Fruit fly (Drosophila melanogaster) whole organism, embryonic: ENCODE results near the gene CG4297.

Experiments used
- ATbp ChIP-seq: fragments of 200-800 bp; sonication (Bioruptor generic); optimal IDR thresholded peaks from 2 replicates; lab custom pipeline; 2017; ENCODE audit warnings: missing biosample characterization, mild to moderate bottlenecking, missing genetic modification characterization, missing genetic modification reagents
- Atf-2 ChIP-seq: fragments of 200-800 bp; sonication (Bioruptor generic); optimal IDR thresholded peaks from 2 replicates; lab custom pipeline; 2016; ENCODE audit warnings: missing biosample characterization, missing genetic modification characterization
- Bteb2 ChIP-seq: fragments of 200-800 bp; sonication (Bioruptor generic); optimal IDR thresholded peaks from 2 replicates; lab custom pipeline; 2016; ENCODE audit warnings: missing biosample characterization, missing genetic modification characterization
- CG10321 ChIP-seq: fragments of 200-800 bp; sonication (Bioruptor generic); IDR thresholded peaks from 2 replicates; pipeline ENCODE4 v1.3.6; 2022; ENCODE audit warnings: missing biosample characterization, missing genetic modification characterization
- CG10979 ChIP-seq: fragments of 200-800 bp; sonication (Bioruptor generic); optimal IDR thresholded peaks from 2 replicates; lab custom pipeline; 2018; ENCODE audit warnings: missing biosample characterization, mild to moderate bottlenecking, missing genetic modification characterization, moderate library complexity
- CG12219 ChIP-seq: fragments of 200-800 bp; sonication (Bioruptor generic); optimal IDR thresholded peaks from 3 replicates; lab custom pipeline; 2018; ENCODE audit warnings: missing biosample characterization, mild to moderate bottlenecking, missing genetic modification characterization
- CG13296 ChIP-seq: fragments of 200-800 bp; sonication (Bioruptor generic); optimal IDR thresholded peaks from 3 replicates; lab custom pipeline; 2018; ENCODE audit warnings: missing biosample characterization, mild to moderate bottlenecking, missing genetic modification characterization
- CG14014 ChIP-seq: fragments of 200-800 bp; sonication (Bioruptor generic); IDR thresholded peaks from 2 replicates; pipeline ENCODE4 v1.3.6; 2022; ENCODE audit warnings: missing biosample characterization, missing genetic modification characterization
- CG17829 ChIP-seq: fragments of 200-800 bp; optimal IDR thresholded peaks from 2 replicates; lab custom pipeline; 2019; ENCODE audit warnings: missing biosample characterization, mild to moderate bottlenecking, missing genetic modification characterization, moderate library complexity
- CG2889 ChIP-seq: fragments of 200-800 bp; sonication (Bioruptor generic); IDR thresholded peaks from 3 replicates; pipeline ENCODE4 v1.3.6; 2022; ENCODE audit warnings: missing biosample characterization, missing genetic modification characterization
- CG30020 ChIP-seq: fragments of 200-800 bp; optimal IDR thresholded peaks from 2 replicates; lab custom pipeline; 2019; ENCODE audit warnings: missing biosample characterization, mild to moderate bottlenecking, missing genetic modification characterization, moderate library complexity
- CG33557 ChIP-seq: fragments of 200-800 bp; sonication (Bioruptor generic); optimal IDR thresholded peaks from 2 replicates; lab custom pipeline; 2019; ENCODE audit warnings: missing biosample characterization, mild to moderate bottlenecking, missing genetic modification characterization, moderate library complexity
- CG4328 ChIP-seq: fragments of 200-800 bp; sonication (Bioruptor generic); optimal IDR thresholded peaks from 3 replicates; lab custom pipeline; 2017; ENCODE audit warnings: missing biosample characterization, missing genetic modification reagents, missing genetic modification characterization
- CG4730 ChIP-seq: fragments of 200-800 bp; sonication (Bioruptor generic); IDR thresholded peaks from 2 replicates; pipeline ENCODE4 v1.3.6; 2022; ENCODE audit warnings: missing biosample characterization, missing genetic modification characterization
- CG7839 ChIP-seq: fragments of 200-800 bp; sonication (Bioruptor generic); optimal IDR thresholded peaks from 3 replicates; lab custom pipeline; 2018; ENCODE audit warnings: missing biosample characterization, mild to moderate bottlenecking, missing genetic modification characterization, moderate library complexity
- CG7928 ChIP-seq: fragments of 200-800 bp; sonication (Bioruptor generic); optimal IDR thresholded peaks from 2 replicates; lab custom pipeline; 2017; ENCODE audit warnings: missing biosample characterization, mild to moderate bottlenecking, missing genetic modification characterization
- CG8924 ChIP-seq: fragments of 200-800 bp; optimal IDR thresholded peaks from 3 replicates; lab custom pipeline; 2019; ENCODE audit warnings: missing biosample characterization, mild to moderate bottlenecking, missing genetic modification characterization, moderate library complexity
- CG9932 ChIP-seq: fragments of 200-800 bp; sonication (Bioruptor generic); IDR thresholded peaks from 2 replicates; pipeline ENCODE4 v1.3.6; 2022; ENCODE audit warnings: missing biosample characterization, missing genetic modification characterization
- Dad ChIP-seq: fragments of 200-800 bp; sonication (Bioruptor generic); optimal IDR thresholded peaks from 3 replicates; lab custom pipeline; 2016; ENCODE audit warnings: missing biosample characterization, missing genetic modification characterization
- Dip3 ChIP-seq: fragments of 200-800 bp; sonication (Bioruptor generic); optimal IDR thresholded peaks from 3 replicates; lab custom pipeline; 2016; ENCODE audit warnings: missing biosample characterization, missing genetic modification characterization
- E2f2 ChIP-seq: fragments of 200-800 bp; sonication (Bioruptor generic); IDR thresholded peaks from 2 replicates; pipeline ENCODE4 v1.3.6; 2022; ENCODE audit warnings: missing biosample characterization, missing genetic modification characterization
- Elba2 ChIP-seq: fragments of 200-800 bp; sonication (Bioruptor generic); optimal IDR thresholded peaks from 3 replicates; lab custom pipeline; 2016; ENCODE audit warnings: missing biosample characterization, missing genetic modification characterization
- HLH4C ChIP-seq: fragments of 200-800 bp; sonication (Bioruptor generic); IDR thresholded peaks from 3 replicates; pipeline ENCODE4 v1.3.6; 2022; ENCODE audit warnings: missing biosample characterization, missing genetic modification characterization; ENCODE audit not compliant: partially characterized antibody
- Hey ChIP-seq: fragments of 200-800 bp; sonication (Bioruptor generic); optimal IDR thresholded peaks from 3 replicates; lab custom pipeline; 2018; ENCODE audit warnings: missing biosample characterization, mild to moderate bottlenecking, missing genetic modification characterization
- Hmr ChIP-seq: fragments of 200-800 bp; sonication (Bioruptor generic); optimal IDR thresholded peaks from 3 replicates; lab custom pipeline; 2017; ENCODE audit warnings: mild to moderate bottlenecking, missing biosample characterization, missing genetic modification reagents, missing genetic modification characterization
- Hmx ChIP-seq: fragments of 200-800 bp; sonication (Bioruptor generic); optimal IDR thresholded peaks from 2 replicates; lab custom pipeline; 2016; ENCODE audit warnings: missing biosample characterization, missing genetic modification characterization
- Hr39 ChIP-seq: fragments of >200 bp; optimal IDR thresholded peaks from 2 replicates; lab custom pipeline; 2017
- Lim3 ChIP-seq: fragments of 200-800 bp; sonication (Bioruptor generic); IDR thresholded peaks from 2 replicates; pipeline ENCODE4 v1.3.6; 2022; ENCODE audit warnings: missing biosample characterization, missing genetic modification characterization
- Med ChIP-seq: fragments of 200-800 bp; sonication (Bioruptor generic); peaks from one replicate; lab custom pipeline; 2016; ENCODE audit warnings: missing biosample characterization, missing genetic modification characterization, mild to moderate bottlenecking, inconsistent platforms, moderate library complexity
- Mes4 ChIP-seq: fragments of 200-800 bp; sonication (Bioruptor generic); optimal IDR thresholded peaks from 2 replicates; lab custom pipeline; 2016; ENCODE audit warnings: missing biosample characterization, missing genetic modification characterization
- Ptx1 ChIP-seq: fragments of 200-800 bp; sonication (Bioruptor generic); IDR thresholded peaks from 2 replicates; pipeline ENCODE4 v1.3.6; 2022; ENCODE audit warnings: missing biosample characterization, missing genetic modification characterization
- Sox100B ChIP-seq: fragments of 200-800 bp; sonication (Bioruptor generic); optimal IDR thresholded peaks from 3 replicates; lab custom pipeline; 2018; ENCODE audit warnings: missing biosample characterization, mild to moderate bottlenecking, missing genetic modification characterization
- Tbp ChIP-seq: fragments of >200 bp; optimal IDR thresholded peaks from 2 replicates; lab custom pipeline; 2018; ENCODE audit warnings: missing biosample characterization, missing genetic modification characterization
- bab2 ChIP-seq: fragments of 200-800 bp; sonication (Bioruptor generic); optimal IDR thresholded peaks from 2 replicates; lab custom pipeline; 2016; ENCODE audit warnings: missing biosample characterization, missing genetic modification characterization
- bowl ChIP-seq: fragments of 200-800 bp; sonication (Bioruptor generic); IDR thresholded peaks from 2 replicates; pipeline ENCODE4 v1.3.6; 2022; ENCODE audit warnings: missing biosample characterization, missing genetic modification characterization
- br ChIP-seq: fragments of >200 bp; optimal IDR thresholded peaks from 2 replicates; lab custom pipeline; 2017
- bsh ChIP-seq, 2 experiments: fragments of 200-800 bp; sonication (Bioruptor generic); optimal IDR thresholded peaks; 2 replicates each; lab custom pipeline; 2017 to 2018; ENCODE audit warnings: mild to moderate bottlenecking in 2 of 2, missing biosample characterization in 2 of 2, missing genetic modification characterization in 2 of 2, moderate library complexity in 1 of 2
- chm ChIP-seq: fragments of 200-800 bp; sonication (Bioruptor generic); IDR thresholded peaks from 2 replicates; pipeline ENCODE4 v1.3.6; 2022; ENCODE audit warnings: missing biosample characterization, missing genetic modification characterization
- dimm ChIP-seq: fragments of 200-800 bp; sonication (Bioruptor generic); IDR thresholded peaks from 2 replicates; pipeline ENCODE4 v1.3.6; 2022; ENCODE audit warnings: missing biosample characterization, missing genetic modification characterization
- ewg ChIP-seq: fragments of 200-800 bp; sonication (Bioruptor generic); optimal IDR thresholded peaks from 3 replicates; lab custom pipeline; 2017; ENCODE audit warnings: mild to moderate bottlenecking, missing biosample characterization, missing genetic modification reagents, missing genetic modification characterization
- fd96Cb ChIP-seq: fragments of 200-800 bp; sonication (Bioruptor generic); optimal IDR thresholded peaks from 2 replicates; lab custom pipeline; 2018; ENCODE audit warnings: missing biosample characterization, mild to moderate bottlenecking, missing genetic modification characterization, moderate library complexity
- inv ChIP-seq: fragments of 200-800 bp; sonication (Bioruptor generic); IDR thresholded peaks from 2 replicates; pipeline ENCODE4 v1.3.6; 2022; ENCODE audit warnings: missing biosample characterization, missing genetic modification characterization; ENCODE audit not compliant: partially characterized antibody
- p53 ChIP-seq: fragments of 200-800 bp; sonication (Bioruptor generic); optimal IDR thresholded peaks from 2 replicates; lab custom pipeline; 2016; ENCODE audit warnings: missing biosample characterization, missing genetic modification characterization
- sd ChIP-seq: fragments of 200-800 bp; sonication (Bioruptor generic); optimal IDR thresholded peaks from 3 replicates; lab custom pipeline; 2018; ENCODE audit warnings: missing biosample characterization, mild to moderate bottlenecking, missing genetic modification characterization, moderate library complexity
- stwl ChIP-seq: fragments of 200-800 bp; sonication (Bioruptor generic); optimal IDR thresholded peaks from 3 replicates; lab custom pipeline; 2018; ENCODE audit warnings: missing biosample characterization, mild to moderate bottlenecking, missing genetic modification characterization, moderate library complexity
- tx ChIP-seq: fragments of 200-800 bp; sonication (Bioruptor generic); optimal IDR thresholded peaks from 2 replicates; lab custom pipeline; 2016; ENCODE audit warnings: missing biosample characterization, missing genetic modification characterization
- unc-4 ChIP-seq: fragments of 200-800 bp; sonication (Bioruptor generic); IDR thresholded peaks from 2 replicates; pipeline ENCODE4 v1.3.6; 2022; ENCODE audit warnings: missing biosample characterization, missing genetic modification characterization; ENCODE audit not compliant: partially characterized antibody
- wek ChIP-seq: fragments of 200-800 bp; sonication (Bioruptor generic); optimal IDR thresholded peaks from 3 replicates; lab custom pipeline; 2018; ENCODE audit warnings: missing biosample characterization, mild to moderate bottlenecking, missing genetic modification characterization, moderate library complexity
- wor ChIP-seq: fragments of 200-800 bp; sonication (Bioruptor generic); IDR thresholded peaks from 2 replicates; pipeline ENCODE4 v1.3.6; 2022; ENCODE audit warnings: missing biosample characterization, missing genetic modification characterization

Gene CG4297

dm6 chr2L:430820-431628, 41.0 kb downstream of the CG4297 start, which contains the start of gene ex (continued):
- TF ChIP-seq Elba2 (GFP tag; lab: Kevin White, UChicago) (peak; percentile 34), ewg (GFP tag; lab: Kevin White, UChicago) (peak; percentile 37), inv (GFP tag; lab: Robert Waterston, UW) (no peak), HLH4C (peak; percentile 43; the same call in 1 of the 3 replicates), CG17829 (tag; lab: Kevin White, UChicago) (peak; percentile 65), Atf-2 (GFP tag; lab: Kevin White, UChicago) (no peak), Hr39 (lab: Kevin White, UChicago) (no peak), CG14014 (GFP tag; lab: Robert Waterston, UW) (peak; percentile 67; the same call in 1 of the 2 replicates), CG13296 (GFP tag; lab: Kevin White, UChicago) (peak; percentile 89), bsh (GFP tag; optimal IDR thresholded peaks at IDR 0.05; lab: Kevin White, UChicago) (peak; percentile 63 to 66), wor (GFP tag; lab: Robert Waterston, UW) (no peak), dimm (no peak), sd (tag; lab: Kevin White, UChicago) (peak; percentile 67), bowl (GFP tag; lab: Robert Waterston, UW) (peak; percentile 55; the same call in 1 of the 2 replicates), CG2889 (no peak), Hey (peak; percentile 73), E2f2 (GFP tag; lab: Robert Waterston, UW) (peak; percentile 27; the same call in 1 of the 2 replicates), Med (GFP tag; lab: Kevin White, UChicago) (peak; percentile 91), unc-4 (no peak), wek (GFP tag; lab: Kevin White, UChicago) (peak; percentile 87), stwl (tag; lab: Kevin White, UChicago) (no peak), CG7928 (GFP tag; lab: Kevin White, UChicago) (peak; percentile 8), ATbp (GFP tag; lab: Kevin White, UChicago) (peak; percentile 90), fd96Cb (tag; lab: Kevin White, UChicago) (no peak), CG10979 (tag; lab: Kevin White, UChicago) (no peak), CG10321 (GFP tag; lab: Robert Waterston, UW) (peak; percentile 47; the same call in 1 of the 2 replicates), CG7839 (peak; percentile 25), Hmr (GFP tag; lab: Kevin White, UChicago) (peak; percentile 85), Ptx1 (no peak), CG33557 (peak; percentile 62), Hmx (no peak), CG30020 (no peak), tx (GFP tag; lab: Kevin White, UChicago) (no peak), Bteb2 (GFP tag; lab: Kevin White, UChicago) (no peak), br (lab: Kevin White, UChicago) (no peak), bab2 (GFP tag; lab: Kevin White, UChicago) (peak; percentile 57), Dad (GFP tag; lab: Kevin White, UChicago) (no peak), Dip3 (GFP tag; lab: Kevin White, UChicago) (no peak), CG9932 (GFP tag; lab: Robert Waterston, UW) (no peak), CG12219 (GFP tag; lab: Kevin White, UChicago) (peak; percentile 81), Sox100B (GFP tag; lab: Kevin White, UChicago) (peak; percentile 54), Tbp (GFP tag; lab: Kevin White, UChicago) (no peak), CG8924 (tag; lab: Kevin White, UChicago) (peak; percentile 84), p53 (GFP tag; lab: Kevin White, UChicago) (peak; percentile 34), CG4730 (no peak), Lim3 (GFP tag; lab: Robert Waterston, UW) (no peak), Mes4 (peak; percentile 31), chm (GFP tag; lab: Robert Waterston, UW) (peak; percentile 68), CG4328 (GFP tag; lab: Kevin White, UChicago) (peak; percentile 74)
